ENCODE assay signal across 7 fruit fly cellular contexts in the genomic region with DNA sequence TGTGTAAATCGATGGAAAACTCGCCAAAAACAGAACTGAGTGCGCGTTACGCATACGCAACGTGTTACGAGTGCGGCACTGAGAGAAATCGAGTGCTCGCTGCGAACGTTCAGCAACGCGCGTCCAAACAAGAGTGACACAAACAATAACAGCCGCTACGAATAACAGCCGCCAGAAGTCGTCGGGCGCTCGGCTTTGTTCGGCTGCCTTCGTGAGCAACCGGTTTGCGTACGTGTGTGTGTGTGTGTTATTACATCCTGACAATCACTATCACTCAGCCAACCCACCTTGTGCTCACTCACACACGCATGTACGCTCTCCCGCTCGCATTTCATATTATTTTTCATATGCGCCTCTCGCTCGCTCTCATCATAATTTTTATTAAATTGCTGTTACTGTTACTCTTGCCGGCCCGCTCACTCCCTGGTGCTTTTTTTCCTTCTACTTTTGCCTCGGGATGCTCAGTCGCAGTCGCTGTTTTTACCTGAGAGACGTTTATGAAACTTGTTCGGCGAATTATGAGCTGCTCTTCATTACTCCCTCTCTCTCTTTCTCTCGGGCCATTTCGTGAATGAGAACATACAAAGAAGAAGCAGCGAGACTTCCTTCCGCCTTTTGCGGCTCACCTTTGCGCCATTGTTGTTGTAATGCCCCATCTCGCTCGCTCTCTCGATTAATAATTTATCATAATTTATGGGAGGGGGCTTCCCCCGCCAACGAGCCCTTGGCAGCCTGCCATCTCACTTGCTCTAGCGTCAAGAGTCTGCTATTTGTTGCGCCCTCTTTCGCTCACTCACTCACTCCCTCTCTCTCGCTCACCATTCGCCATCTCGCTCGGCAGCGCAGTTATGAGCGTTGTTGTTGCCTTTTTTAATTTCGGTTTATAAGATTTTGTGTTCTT.
TF ChIP-seq lines count a peak whose summit lies in the region.

A gene (minus strand): TSS at position 136 of the 901 bp plus-strand sequence.

- peak; percentile 42 to 50 for TF ChIP-seq CTCF in S2 (optimal IDR thresholded peaks at IDR 0.05; lab: Kevin White, UChicago)
- TF ChIP-seq CTCF in whole organism, embryonic (GFP tag; optimal IDR thresholded peaks at IDR 0.05; lab: Kevin White, UChicago), result no peak

TF ChIP-seq in whole organism, 6 proteins besides CTCF, POLR2A, EP300 and RAD21:
- TF ChIP-seq CG8478 (optimal IDR thresholded peaks at IDR 0.05; lab: Kevin White, UChicago) (peak; percentile 88), usp (GFP tag; optimal IDR thresholded peaks at IDR 0.05; lab: Kevin White, UChicago) (no peak), Dll (optimal IDR thresholded peaks at IDR 0.05; lab: Kevin White, UChicago) (peak; percentile 43)

TF ChIP-seq in whole organism, adult, 20 proteins besides CTCF, POLR2A, EP300 and RAD21:
- no peak for TF ChIP-seq CG5204 (GFP tag; optimal IDR thresholded peaks at IDR 0.05; lab: Kevin White, UChicago)
- peak; percentile 81 for TF ChIP-seq pad (GFP tag; optimal IDR thresholded peaks at IDR 0.05; lab: Kevin White, UChicago)
- TF ChIP-seq toe (GFP tag; optimal IDR thresholded peaks at IDR 0.05; lab: Kevin White, UChicago), result peak; percentile 4
- no peak for TF ChIP-seq Crg-1 (GFP tag; optimal IDR thresholded peaks at IDR 0.05; lab: Kevin White, UChicago)
- no peak for TF ChIP-seq ovo (GFP tag; optimal IDR thresholded peaks at IDR 0.05; lab: Kevin White, UChicago)

TF ChIP-seq in whole organism, embryonic, 481 proteins besides CTCF, POLR2A, EP300 and RAD21 (continues in another document):
- TF ChIP-seq salm (tag; optimal IDR thresholded peaks at IDR 0.05; lab: Kevin White, UChicago) (peak; percentile 74), Deaf1 (tag; optimal IDR thresholded peaks at IDR 0.05; lab: Kevin White, UChicago) (peak; percentile 99), CG10321 (GFP tag; IDR thresholded peaks at IDR 0.05; lab: Robert Waterston, UW) (peak; percentile 95), CG17361 (GFP tag; IDR thresholded peaks at IDR 0.05; lab: Robert Waterston, UW) (no peak), CG5953 (GFP tag; IDR thresholded peaks at IDR 0.05; lab: Robert Waterston, UW) (no peak), crol (GFP tag; IDR thresholded peaks at IDR 0.05; lab: Robert Waterston, UW) (peak; percentile 94), sd (tag; optimal IDR thresholded peaks at IDR 0.05; lab: Kevin White, UChicago) (peak; percentile 15), CG4328 (GFP tag; optimal IDR thresholded peaks at IDR 0.05; lab: Kevin White, UChicago) (peak; percentile 25), ems (GFP tag; optimal IDR thresholded peaks at IDR 0.05; lab: Kevin White, UChicago) (no peak), trem (tag; optimal IDR thresholded peaks at IDR 0.05; lab: Kevin White, UChicago) (peak; percentile 1), CG32772 (GFP tag; IDR thresholded peaks at IDR 0.05; lab: Robert Waterston, UW) (0 out of 2 replicates have a peak, but pooled peaks have one; percentile 21), hkb (optimal IDR thresholded peaks at IDR 0.05; lab: Kevin White, UChicago) (no peak), hkb (GFP tag; IDR thresholded peaks at IDR 0.05; lab: Robert Waterston, UW) (peak; percentile 44), Pdp1 (GFP tag; optimal IDR thresholded peaks at IDR 0.05; lab: Kevin White, UChicago) (peak in 1 of 2 experiments; percentile 88), CG5180 (GFP tag; optimal IDR thresholded peaks at IDR 0.05; lab: Kevin White, UChicago) (peak; percentile 76), CG6791 (GFP tag; IDR thresholded peaks at IDR 0.05; lab: Robert Waterston, UW; ENCODE audit: partially characterized antibody) (0 out of 3 replicates have a peak, but pooled peaks have one; percentile 38), CG7987 (GFP tag; optimal IDR thresholded peaks at IDR 0.05; lab: Kevin White, UChicago) (no peak)

TF ChIP-seq in whole organism, prepupa, 60 proteins besides CTCF, POLR2A, EP300 and RAD21 (continues in another document):
- no peak for TF ChIP-seq CG4318 (GFP tag; optimal IDR thresholded peaks at IDR 0.05; lab: Kevin White, UChicago)
- peak; percentile 43 for TF ChIP-seq CG3919 (GFP tag; optimal IDR thresholded peaks at IDR 0.05; lab: Kevin White, UChicago)
- TF ChIP-seq Eip78C (GFP tag; lab: Kevin White, UChicago), result peak; percentile 63
- TF ChIP-seq Eip75B (GFP tag; optimal IDR thresholded peaks at IDR 0.05; lab: Kevin White, UChicago), result peak; percentile 18
- no peak for TF ChIP-seq achi (GFP tag; optimal IDR thresholded peaks at IDR 0.05; lab: Kevin White, UChicago)
- peak; percentile 1 for TF ChIP-seq Sox14 (GFP tag; optimal IDR thresholded peaks at IDR 0.05; lab: Kevin White, UChicago)
- TF ChIP-seq CG11902 (GFP tag; optimal IDR thresholded peaks at IDR 0.05; lab: Kevin White, UChicago), result no peak
- no peak for TF ChIP-seq CG8319 (GFP tag; optimal IDR thresholded peaks at IDR 0.05; lab: Kevin White, UChicago)
- peak; percentile 2 for TF ChIP-seq acj6 (GFP tag; optimal IDR thresholded peaks at IDR 0.05; lab: Kevin White, UChicago)
- TF ChIP-seq topi (GFP tag; optimal IDR thresholded peaks at IDR 0.05; lab: Kevin White, UChicago), result no peak
- peak; percentile 84 to 97 for TF ChIP-seq salr (GFP tag; optimal IDR thresholded peaks at IDR 0.05; lab: Kevin White, UChicago)
- peak; percentile 41; the same call in 2 of the 3 replicates for TF ChIP-seq CG6163 (GFP tag; IDR thresholded peaks at IDR 0.05; lab: Robert Waterston, UW)
- TF ChIP-seq pdm3 (GFP tag; optimal IDR thresholded peaks at IDR 0.05; lab: Kevin White, UChicago), result peak; percentile 20
- peak; percentile 42; the same call in 2 of the 3 replicates for TF ChIP-seq eg (GFP tag; IDR thresholded peaks at IDR 0.05; lab: Robert Waterston, UW)
- peak; percentile 18 for TF ChIP-seq CG10669 (GFP tag; optimal IDR thresholded peaks at IDR 0.05; lab: Kevin White, UChicago)
- peak; percentile 67 for TF ChIP-seq svp (GFP tag; lab: Kevin White, UChicago)
- 0 out of 2 replicates have a peak, but pooled peaks have one; percentile 31 for TF ChIP-seq CG15336 (GFP tag; IDR thresholded peaks at IDR 0.05; lab: Robert Waterston, UW)
- no peak for TF ChIP-seq fkh (GFP tag; optimal IDR thresholded peaks at IDR 0.05; lab: Kevin White, UChicago)

TF ChIP-seq in whole organism, pupa, 21 proteins besides CTCF, POLR2A, EP300 and RAD21:
- TF ChIP-seq Pif1B (GFP tag; optimal IDR thresholded peaks at IDR 0.05; lab: Kevin White, UChicago) (peak; percentile 1), CG4496 (GFP tag; IDR thresholded peaks at IDR 0.05; lab: Robert Waterston, UW) (peak; percentile 67; the same call in 1 of the 3 replicates), Snoo (tag; optimal IDR thresholded peaks at IDR 0.05; lab: Kevin White, UChicago) (no peak), Ets98B (GFP tag; IDR thresholded peaks at IDR 0.05; lab: Robert Waterston, UW) (peak; percentile 20; the same call in 1 of the 2 replicates), fd96Ca (GFP tag; IDR thresholded peaks at IDR 0.05; lab: Robert Waterston, UW) (peak; percentile 50; the same call in 1 of the 3 replicates), CG12605 (GFP tag; IDR thresholded peaks at IDR 0.05; lab: Robert Waterston, UW) (0 out of 2 replicates have a peak, but pooled peaks have one; percentile 16)

TF ChIP-seq in whole organism, wandering third instar larva, 38 proteins besides CTCF, POLR2A, EP300 and RAD21:
- TF ChIP-seq fru (GFP tag; optimal IDR thresholded peaks at IDR 0.05; lab: Kevin White, UChicago) (peak; percentile 11), Dif (GFP tag; optimal IDR thresholded peaks at IDR 0.05; lab: Kevin White, UChicago; ENCODE audit: partially characterized antibody) (peak; percentile 44), psq (GFP tag; optimal IDR thresholded peaks at IDR 0.05; lab: Kevin White, UChicago) (peak; percentile 30), N (GFP tag; optimal IDR thresholded peaks at IDR 0.05; lab: Kevin White, UChicago) (peak; percentile 40), dl (GFP tag; optimal IDR thresholded peaks at IDR 0.05; lab: Kevin White, UChicago; ENCODE audit: insufficient read depth in 1 of 2, partially characterized antibody in 2 of 2) (peak; percentile 5 to 24), Rel (GFP tag; optimal IDR thresholded peaks at IDR 0.05; lab: Kevin White, UChicago) (no peak), Rel (tag; optimal IDR thresholded peaks at IDR 0.05; lab: Kevin White, UChicago) (peak; percentile 76), Jra (GFP tag; optimal IDR thresholded peaks at IDR 0.05; lab: Kevin White, UChicago) (no peak), woc (GFP tag; optimal IDR thresholded peaks at IDR 0.05; lab: Kevin White, UChicago) (no peak), Hr83 (GFP tag; optimal IDR thresholded peaks at IDR 0.05; lab: Kevin White, UChicago; ENCODE audit: poor library complexity, severe bottlenecking) (peak; percentile 32), tai (GFP tag; optimal IDR thresholded peaks at IDR 0.05; lab: Kevin White, UChicago) (no peak)
